Fruit fly (Drosophila melanogaster): ENCODE data around the gene CG32023.

Gene CG32023

DNA sequence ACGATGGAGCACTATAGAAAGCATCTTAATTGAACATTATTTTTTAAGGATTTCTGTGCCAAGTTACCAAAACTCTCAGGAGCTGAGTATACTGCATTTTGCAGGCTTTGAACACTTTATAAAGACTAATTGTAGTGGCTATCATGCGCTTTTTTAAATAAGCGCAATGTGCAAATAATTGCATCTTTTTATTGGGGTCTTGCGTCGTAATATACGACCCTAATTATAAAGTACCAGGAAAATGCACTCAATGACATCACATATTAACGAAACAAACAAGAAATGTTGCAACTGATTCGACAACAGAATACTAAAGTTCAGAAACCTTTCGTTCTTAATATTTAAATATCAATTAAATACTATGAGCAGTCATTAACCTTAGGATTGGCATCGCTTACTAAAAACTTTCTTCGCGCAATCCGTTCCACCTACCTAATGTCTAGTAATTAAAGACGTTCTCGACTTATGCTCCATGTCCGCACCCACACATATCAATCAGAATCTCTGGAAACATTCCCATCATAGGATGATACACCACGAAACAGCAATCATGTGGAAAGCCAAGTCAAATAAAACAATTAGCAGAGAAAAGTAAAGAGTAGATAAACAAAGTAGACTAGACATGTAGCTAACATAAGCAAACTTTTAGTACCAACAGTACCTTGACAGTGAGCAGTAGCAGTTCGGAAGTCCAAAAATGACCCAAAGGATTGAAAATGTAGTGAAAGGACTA, at the start of gene CG32023, which contains the start of gene CG34427:
CG32023 (minus strand) TSS at position 101 of the 733 bp plus-strand sequence.
CG34427 (plus strand) TSS at position 683 of the 733 bp plus-strand sequence.
- no peak for TF ChIP-seq noc (tag; optimal IDR thresholded peaks at IDR 0.05)

DNA sequence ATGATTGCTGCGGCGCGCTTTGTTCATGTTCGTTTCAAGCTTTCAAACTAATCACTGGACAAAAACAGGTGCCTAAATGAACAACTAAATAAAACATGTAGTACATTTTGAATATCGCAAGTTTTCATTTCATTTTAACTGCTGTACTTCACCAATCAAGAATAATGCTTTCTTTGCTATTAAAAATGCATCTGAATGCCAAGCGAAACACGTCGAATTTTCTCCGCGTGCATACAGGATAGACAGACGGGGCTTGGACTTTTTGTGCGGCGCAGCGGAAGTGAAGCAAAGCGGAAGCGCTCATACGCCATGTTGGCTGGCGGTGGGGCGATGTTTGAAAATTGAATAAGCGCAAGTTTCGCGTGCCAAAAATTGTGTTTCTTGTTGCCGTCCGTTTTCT, 49.4 kb upstream of the CG32023 start:
- TF ChIP-seq noc (tag; optimal IDR thresholded peaks at IDR 0.05) = no peak

dm6 chr3L:8852907-8853306, 48.9 kb upstream of the CG32023 start:
- no peak for TF ChIP-seq noc (tag; optimal IDR thresholded peaks at IDR 0.05)

dm6 chr3L:8851950-8852349, 48.0 kb upstream of the CG32023 start:
- no peak for TF ChIP-seq noc (tag; optimal IDR thresholded peaks at IDR 0.05)

dm6 chr3L:8850784-8851704, 47.1 kb upstream of the CG32023 start:
- no peak for TF ChIP-seq noc (tag; optimal IDR thresholded peaks at IDR 0.05)

DNA sequence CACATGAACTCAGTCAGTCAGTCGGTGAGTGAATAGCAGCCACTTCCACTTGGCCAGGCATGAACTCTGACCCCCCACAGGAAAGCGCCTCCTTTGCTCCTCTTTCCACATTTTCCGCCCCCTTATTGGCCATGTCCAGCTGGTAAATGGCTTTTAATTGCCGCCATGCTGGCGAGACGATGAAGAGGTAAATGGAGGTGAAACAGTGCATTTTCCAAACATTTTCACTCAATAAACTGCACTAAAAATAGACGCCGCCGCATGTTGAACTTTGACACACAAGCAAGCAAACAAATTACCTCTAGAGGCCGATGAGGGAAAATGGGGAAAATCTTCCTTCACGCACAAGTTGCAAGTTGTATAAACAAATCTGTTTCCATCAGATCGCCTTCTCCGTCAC, 45.8 kb upstream of the CG32023 start:
- TF ChIP-seq noc (tag; optimal IDR thresholded peaks at IDR 0.05) = no peak

dm6 chr3L:8842359-8842758, 38.4 kb upstream of the CG32023 start:
- no peak for TF ChIP-seq noc (tag; optimal IDR thresholded peaks at IDR 0.05)

- peak; percentile 15 for TF ChIP-seq noc (tag; optimal IDR thresholded peaks at IDR 0.05)
Measured at dm6 chr3L:8841757-8842156, 37.8 kb upstream of the CG32023 start.

DNA sequence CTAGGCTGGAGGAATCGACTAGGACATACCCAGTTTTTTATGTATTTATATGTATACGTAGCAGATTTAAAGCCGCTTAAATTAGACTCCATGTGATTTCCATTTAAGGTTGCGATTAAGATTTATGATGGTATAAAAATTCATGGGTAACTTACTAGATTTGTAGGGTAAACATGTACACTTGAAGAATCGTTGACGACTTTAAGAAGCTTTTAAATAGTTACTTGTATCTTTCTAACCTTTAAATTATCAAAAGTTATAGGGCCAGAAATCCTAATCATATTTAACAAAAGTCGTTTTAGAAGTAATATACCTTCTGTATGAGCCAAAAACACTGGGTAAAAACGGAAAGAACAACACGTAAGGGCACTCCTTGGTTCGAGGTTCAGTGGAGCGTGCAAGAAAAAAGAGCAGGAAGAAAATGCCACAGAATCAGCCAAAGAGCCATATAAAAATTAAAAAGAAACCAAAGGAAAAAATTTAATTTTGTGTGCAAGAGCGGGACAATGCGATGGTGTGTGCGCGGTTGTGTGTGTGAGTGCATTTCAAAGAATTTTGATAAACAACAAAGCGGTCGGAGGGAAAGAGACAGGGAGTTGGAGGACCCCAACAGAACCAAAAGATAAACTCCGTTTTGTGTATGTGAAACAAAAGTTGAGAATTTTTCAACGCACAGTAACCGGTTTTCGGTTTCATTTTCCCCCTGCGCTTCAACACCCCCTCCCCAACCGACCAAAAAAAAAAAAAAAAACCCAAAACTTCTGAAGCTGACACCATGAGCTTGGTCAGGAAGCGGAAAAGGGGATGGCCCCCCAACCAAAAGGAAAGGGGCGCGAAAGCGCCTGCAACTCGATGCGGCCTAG, 35.8 kb upstream of the CG32023 start:
- no peak for TF ChIP-seq noc (tag; optimal IDR thresholded peaks at IDR 0.05)

- no peak for TF ChIP-seq noc (tag; optimal IDR thresholded peaks at IDR 0.05)
Measured at dm6 chr3L:8839130-8839529, 35.1 kb upstream of the CG32023 start.

DNA sequence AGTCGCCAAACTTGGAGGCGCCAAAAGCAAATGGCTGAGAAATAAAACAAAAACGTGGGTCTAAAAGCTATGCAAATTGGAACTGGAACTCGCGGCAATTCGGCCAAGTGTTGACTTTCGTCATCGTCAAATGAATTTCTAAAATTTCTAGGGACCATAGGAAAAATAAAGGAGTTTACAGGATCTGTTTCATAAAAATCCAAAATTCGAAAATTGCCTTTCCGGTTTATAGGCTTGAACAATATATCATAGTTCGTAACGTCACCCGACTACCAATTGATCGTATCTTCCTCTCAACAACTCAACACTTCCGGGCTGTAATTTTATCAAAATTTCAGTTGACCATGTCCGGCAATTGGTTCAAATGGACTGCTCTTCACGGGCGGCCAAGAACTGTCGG, 32.2 kb upstream of the CG32023 start, which contains the start of gene CG32026:
CG32026 (plus strand) TSS at position 301 of the 400 bp plus-strand sequence.
- no peak for TF ChIP-seq noc (tag; optimal IDR thresholded peaks at IDR 0.05)

DNA sequence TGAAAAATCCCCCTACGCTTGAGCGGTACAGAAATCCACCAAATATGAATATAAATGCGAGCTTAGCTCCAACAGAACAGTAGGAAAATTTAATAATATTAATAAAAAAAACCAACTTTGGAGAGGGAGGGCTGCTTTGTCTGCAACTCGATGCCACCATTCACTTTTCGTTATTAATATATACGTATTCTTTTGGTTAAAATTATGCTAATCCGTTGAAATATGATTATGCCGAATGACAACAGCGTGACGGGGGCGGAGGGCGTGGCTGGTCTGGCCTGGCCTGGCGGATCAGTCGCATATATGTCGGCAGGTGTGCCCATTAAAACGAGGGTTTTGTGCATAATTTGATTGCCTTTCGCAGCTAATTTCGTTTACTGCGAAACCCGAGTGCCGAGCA, 31.5 kb upstream of the CG32023 start:
- TF ChIP-seq noc (tag; optimal IDR thresholded peaks at IDR 0.05) = no peak

DNA sequence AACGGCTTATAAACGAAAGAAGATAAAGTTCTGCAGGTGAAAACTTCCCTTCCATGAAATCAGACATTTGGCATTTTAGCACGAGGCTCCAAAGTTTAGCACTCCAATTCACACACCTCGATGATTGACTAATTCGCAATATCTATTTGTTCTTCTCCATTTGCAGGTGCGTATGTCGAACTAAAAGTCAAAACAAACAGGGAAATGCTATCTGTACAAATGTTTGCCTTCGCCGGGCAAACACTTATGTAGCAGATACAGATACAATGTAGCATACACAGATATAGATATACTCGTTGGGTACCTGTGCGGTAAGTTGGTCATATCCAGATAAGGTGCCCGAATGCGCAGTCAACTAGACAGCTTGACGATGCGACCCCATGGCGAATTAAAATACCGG, 30.9 kb upstream of the CG32023 start:
- peak; percentile 47 for TF ChIP-seq noc (tag; optimal IDR thresholded peaks at IDR 0.05)

DNA sequence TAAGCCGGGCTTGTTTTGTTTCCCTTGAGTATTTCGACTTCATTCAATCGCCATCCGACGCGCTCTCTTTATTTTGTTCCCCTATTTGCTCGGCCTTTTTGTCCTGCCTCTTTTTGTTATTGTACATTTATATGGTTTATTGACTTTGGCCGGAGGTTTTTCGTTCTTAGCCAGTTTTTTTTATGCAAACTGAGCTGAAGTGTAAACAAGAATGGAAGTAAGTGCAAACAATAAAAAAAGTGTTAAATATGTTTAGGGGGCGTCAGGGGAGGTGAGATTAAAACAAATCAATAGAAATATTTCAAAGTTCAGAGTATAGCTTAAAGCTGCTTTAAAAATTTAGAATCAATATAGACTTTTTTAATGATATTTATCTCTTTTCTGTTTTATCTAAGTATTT, 30.5 kb upstream of the CG32023 start:
- TF ChIP-seq noc (tag; optimal IDR thresholded peaks at IDR 0.05) = no peak

DNA sequence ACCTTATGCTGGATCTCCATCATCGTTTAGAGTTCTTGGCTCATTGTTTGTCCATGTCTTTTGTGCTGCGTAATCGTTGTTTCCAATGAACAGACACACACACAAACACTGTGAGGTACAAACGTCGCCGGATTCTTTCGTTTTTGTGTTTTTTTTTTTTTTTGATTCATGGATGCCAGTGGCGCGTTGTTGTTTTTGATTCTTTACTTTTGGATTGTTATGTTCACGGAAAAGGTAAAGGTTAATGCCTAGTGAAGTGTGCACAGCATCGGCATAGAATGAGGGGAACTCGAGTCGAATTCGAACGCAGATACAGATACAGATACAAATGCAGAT, 29.5 kb upstream of the CG32023 start:
- TF ChIP-seq noc (tag; optimal IDR thresholded peaks at IDR 0.05) = no peak

Data from whole organism, larva.